Worm (Caenorhabditis elegans) whole organism, L4 larva: ENCODE measurements around the gene fbxb-7.

Source experiments
- R02D3.7 ChIP-seq: fragments of 150-350 bp; sonication (generic microtip); optimal IDR thresholded peaks from 3 replicates; lab custom pipeline; 2014; ENCODE audit warnings: missing biosample characterization, missing genetic modification characterization
- aha-1 ChIP-seq: fragments of 150-350 bp; peaks from one replicate; lab custom pipeline; 2014; ENCODE audit warnings: missing biosample characterization, missing genetic modification characterization
- ama-1 ChIP-seq: fragments of 150-350 bp; optimal IDR thresholded peaks from 2 replicates; lab custom pipeline; 2014; ENCODE audit warnings: inconsistent platforms, mixed read lengths
- jun-1 ChIP-seq: fragments of 150-350 bp; optimal IDR thresholded peaks from 2 replicates; lab custom pipeline; 2014; ENCODE audit warnings: missing biosample characterization, missing genetic modification reagents, missing genetic modification characterization
- lin-13 ChIP-seq: fragments of 150-350 bp; optimal IDR thresholded peaks from 2 replicates; lab custom pipeline; 2014; ENCODE audit warnings: missing biosample characterization, missing genetic modification reagents, missing genetic modification characterization
- mxl-2 ChIP-seq: fragments of 200-800 bp; sonication (Bioruptor generic); conservative IDR thresholded peaks from 2 replicates; pipeline ENCODE4 v1.3.6; 2022; ENCODE audit warnings: missing genetic modification reagents, missing genetic modification characterization, missing compliant biosample characterization
- unc-130 ChIP-seq: sonication (generic microtip); optimal IDR thresholded peaks from 2 replicates; lab custom pipeline; 2016; ENCODE audit warnings: missing genetic modification reagents, missing genetic modification characterization, missing compliant biosample characterization
- unc-62 ChIP-seq, 3 experiments: fragments of 150-350 bp in 1 of 3; sonication (generic microtip); optimal IDR thresholded peaks in 2 of 3; peaks in 1 of 3; 1 replicate in 1 of 3; 2 replicates in 2 of 3; lab custom pipeline; 2014 to 2017; ENCODE audit warnings: missing biosample characterization in 3 of 3, missing genetic modification characterization in 3 of 3, missing genetic modification reagents in 3 of 3, missing genotype in 1 of 3
- vab-7 ChIP-seq: fragments of 200-800 bp; sonication (Bioruptor generic); IDR thresholded peaks from 2 replicates; pipeline ENCODE4 v1.3.6; 2022; ENCODE audit warnings: missing genetic modification reagents, missing genetic modification characterization, missing compliant biosample characterization
- zfp-3 ChIP-seq: fragments of 200-800 bp; sonication (Bioruptor generic); conservative IDR thresholded peaks from 2 replicates; pipeline ENCODE4 v1.3.6; 2022; ENCODE audit warnings: missing genetic modification reagents, missing genetic modification characterization, missing compliant biosample characterization

ce11 chrV:17339349-17339748, 37.9 kb upstream of the fbxb-7 start:
- TF ChIP-seq zfp-3 (GFP tag; lab: Robert Waterston, UW) (no peak), R02D3.7 (tag; lab: Kevin White, UChicago) (no peak), ama-1 (lab: Kevin White, UChicago) (no peak), unc-62 (GFP tag; optimal IDR thresholded peaks at IDR 0.05 in 1 of 2; lab: Kevin White, UChicago) (no peak), unc-62 (tag; optimal IDR thresholded peaks at IDR 0.05; lab: Kevin White, UChicago) (no peak), mxl-2 (GFP tag; lab: Robert Waterston, UW) (no peak), jun-1 (tag; lab: Kevin White, UChicago) (no peak), lin-13 (GFP tag; lab: Kevin White, UChicago) (no peak), vab-7 (GFP tag; lab: Robert Waterston, UW) (no peak), aha-1 (tag; lab: Kevin White, UChicago) (no peak), unc-130 (no peak)
